Worm (Caenorhabditis elegans) whole organism, midembryonic: ENCODE data around the gene F59B2.13.

Experiments
- cog-1 ChIP-seq: sonication (generic microtip); optimal IDR thresholded peaks from 2 replicates; lab custom pipeline; 2016; ENCODE audit warnings: missing genetic modification characterization, missing compliant biosample characterization
- flt-1 ChIP-seq: fragments of 200-800 bp; sonication (Bioruptor generic); IDR thresholded peaks from 2 replicates; pipeline ENCODE4 v1.3.6; 2022; ENCODE audit warnings: missing genetic modification characterization, missing compliant biosample characterization
- klf-2 ChIP-seq: fragments of 200-800 bp; sonication (Bioruptor generic); conservative IDR thresholded peaks from 2 replicates; pipeline ENCODE4 v1.3.6; 2022; ENCODE audit warnings: missing genetic modification reagents, missing genetic modification characterization, missing compliant biosample characterization
- ref-1 ChIP-seq: fragments of 200-800 bp; sonication (Bioruptor generic); conservative IDR thresholded peaks from 2 replicates; pipeline ENCODE4 v1.3.6; 2022; ENCODE audit warnings: missing genetic modification reagents, missing genetic modification characterization, missing compliant biosample characterization
- ztf-23 ChIP-seq: fragments of 200-800 bp; sonication (Bioruptor generic); IDR thresholded peaks from 2 replicates; pipeline ENCODE4 v1.3.6; 2022; ENCODE audit warnings: missing genetic modification reagents, missing genetic modification characterization, missing compliant biosample characterization

ce11 chrIII:9002545-9002944, 24.3 kb downstream of the F59B2.13 start, which contains the start of the genes F59B2.15 and zif-1:
- TF ChIP-seq flt-1 (GFP tag; lab: Robert Waterston, UW) (no peak), ref-1 (GFP tag; lab: Robert Waterston, UW) (no peak), klf-2 (GFP tag; lab: Robert Waterston, UW) (no peak), cog-1 (tag; lab: Kevin White, UChicago) (no peak), ztf-23 (no peak)
